Fruit fly (Drosophila melanogaster): Measurements from ENCODE around the gene Prx2.

Gene Prx2

DNA sequence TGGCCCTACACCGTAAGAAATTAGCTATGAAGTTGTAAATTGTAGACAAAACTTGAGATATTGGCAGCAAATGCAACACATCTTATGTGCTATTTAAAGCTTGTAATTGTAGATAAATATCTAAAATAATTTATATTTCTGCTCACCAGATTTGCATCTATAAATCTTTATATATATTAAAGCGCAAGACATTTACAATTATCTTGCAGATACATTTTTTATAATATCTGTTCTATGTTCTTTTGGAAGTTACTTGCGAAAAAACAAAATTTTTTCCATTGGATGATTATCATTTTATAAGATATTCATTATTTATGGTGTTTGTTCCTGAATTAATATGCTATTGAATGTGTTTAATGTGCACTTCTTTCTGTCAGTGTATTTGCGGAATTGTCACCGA, 15.3 kb upstream of the Prx2 start (continued):
- peak; percentile 7 for TF ChIP-seq CG31627 (GFP tag; optimal IDR thresholded peaks at IDR 0.05)
- peak; percentile 51 for TF ChIP-seq CG10631 (GFP tag; optimal IDR thresholded peaks at IDR 0.05)
- TF ChIP-seq CG6276 (GFP tag; optimal IDR thresholded peaks at IDR 0.05), result peak; percentile 33
- peak; percentile 54 for TF ChIP-seq CG3032 (tag; optimal IDR thresholded peaks at IDR 0.05)
- peak; percentile 16 for TF ChIP-seq Eip75B (GFP tag; optimal IDR thresholded peaks at IDR 0.05)
- peak; percentile 15 for TF ChIP-seq spab (GFP tag; optimal IDR thresholded peaks at IDR 0.05)
- TF ChIP-seq esn (GFP tag; optimal IDR thresholded peaks at IDR 0.05), result peak; percentile 14
- peak; percentile 26 for TF ChIP-seq topi (GFP tag; optimal IDR thresholded peaks at IDR 0.05)
- peak; percentile 33 for TF ChIP-seq CG6808 (GFP tag; optimal IDR thresholded peaks at IDR 0.05)
- peak; percentile 39 for TF ChIP-seq Hr4 (GFP tag; optimal IDR thresholded peaks at IDR 0.05)
- TF ChIP-seq CG3919 (GFP tag; optimal IDR thresholded peaks at IDR 0.05), result no peak
- 0 out of 3 replicates have a peak, but pooled peaks have one; percentile 18 for TF ChIP-seq CG6163 (GFP tag; IDR thresholded peaks at IDR 0.05)
- TF ChIP-seq ss (GFP tag; optimal IDR thresholded peaks at IDR 0.05), result no peak
- TF ChIP-seq lz (GFP tag; optimal IDR thresholded peaks at IDR 0.05), result peak; percentile 11
- TF ChIP-seq Eip78C (GFP tag), result peak; percentile 86
- no peak for TF ChIP-seq pdm3 (GFP tag; optimal IDR thresholded peaks at IDR 0.05)
- TF ChIP-seq dac (GFP tag; optimal IDR thresholded peaks at IDR 0.05), result no peak
- no peak for TF ChIP-seq dsx (GFP tag; optimal IDR thresholded peaks at IDR 0.05; ENCODE audit: poor library complexity, severe bottlenecking)
- TF ChIP-seq OdsH (GFP tag; optimal IDR thresholded peaks at IDR 0.05), result peak; percentile 39
- no peak for TF ChIP-seq CG11902 (GFP tag; optimal IDR thresholded peaks at IDR 0.05)
- TF ChIP-seq fkh (GFP tag; optimal IDR thresholded peaks at IDR 0.05), result no peak

DNA sequence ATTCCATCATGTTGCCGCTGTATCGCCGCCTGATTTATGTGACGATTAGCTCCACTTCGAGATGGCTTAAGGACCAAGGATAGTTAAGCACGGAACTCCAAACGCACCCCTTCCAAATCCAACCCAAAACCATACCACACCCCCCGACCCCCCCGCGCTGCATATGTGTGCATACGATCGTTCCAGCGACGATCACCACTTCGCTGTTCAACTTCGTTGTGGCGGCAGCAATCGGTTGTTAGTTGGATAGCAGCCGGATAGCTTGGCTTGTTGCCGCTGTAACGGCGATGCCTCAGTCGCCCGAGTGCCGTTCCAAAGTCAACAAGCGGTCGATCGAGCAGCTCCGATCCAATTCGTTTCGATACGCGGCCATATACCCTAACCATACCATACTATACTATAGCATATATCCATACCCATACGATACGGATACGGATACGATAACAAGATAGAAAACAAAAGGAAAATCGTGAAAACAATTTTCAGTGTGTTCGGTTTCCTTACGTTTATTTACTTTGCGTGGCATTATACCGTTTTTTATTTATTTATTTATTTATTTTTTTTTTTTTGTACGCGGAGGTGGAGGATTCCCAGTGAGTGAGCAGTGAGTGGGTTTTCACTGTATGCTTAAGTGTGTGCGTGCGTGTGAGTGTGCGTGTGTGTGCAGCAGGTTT, 14.7 kb upstream of the Prx2 start:
- no peak for TF ChIP-seq CG10669 (GFP tag; optimal IDR thresholded peaks at IDR 0.05)
- TF ChIP-seq fkh (GFP tag; optimal IDR thresholded peaks at IDR 0.05), result peak; percentile 35
- no peak for TF ChIP-seq CG9139 (GFP tag; optimal IDR thresholded peaks at IDR 0.05)
- TF ChIP-seq Sox14 (GFP tag; optimal IDR thresholded peaks at IDR 0.05), result no peak
- 0 out of 3 replicates have a peak, but pooled peaks have one; percentile 18 for TF ChIP-seq eg (GFP tag; IDR thresholded peaks at IDR 0.05)
- peak; percentile 10 for TF ChIP-seq Hr4 (GFP tag; optimal IDR thresholded peaks at IDR 0.05)
- no peak for TF ChIP-seq CG4318 (GFP tag; optimal IDR thresholded peaks at IDR 0.05)
- peak; percentile 12 for TF ChIP-seq CG32006 (GFP tag; optimal IDR thresholded peaks at IDR 0.05)
- 0 out of 3 replicates have a peak, but pooled peaks have one; percentile 12 for TF ChIP-seq CG8119 (GFP tag; IDR thresholded peaks at IDR 0.05)
- TF ChIP-seq Eip78C (GFP tag), result peak; percentile 80
- TF ChIP-seq Lpt (GFP tag; optimal IDR thresholded peaks at IDR 0.05), result peak; percentile 10
- no peak for TF ChIP-seq spab (GFP tag; optimal IDR thresholded peaks at IDR 0.05)

DNA sequence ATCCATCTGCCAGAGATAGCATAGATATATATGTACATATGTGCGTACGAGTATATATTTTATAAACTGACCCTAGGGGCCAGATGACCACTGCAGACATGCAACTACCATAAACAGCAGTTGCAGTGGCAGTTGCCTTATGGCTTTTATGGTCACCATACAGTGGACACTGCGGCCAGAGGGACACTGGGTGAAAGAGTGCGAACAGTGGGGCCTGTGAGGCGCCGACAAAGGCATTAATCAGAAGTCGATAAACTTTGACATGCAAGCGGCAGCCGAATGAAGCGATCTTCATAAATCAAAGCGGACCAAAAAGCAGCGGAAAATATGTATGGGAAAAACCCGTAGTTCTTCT, 14.2 kb upstream of the Prx2 start:
- no peak for TF ChIP-seq CG31627 (GFP tag; optimal IDR thresholded peaks at IDR 0.05)
- peak; percentile 28 for TF ChIP-seq CG32006 (GFP tag; optimal IDR thresholded peaks at IDR 0.05)
- peak; percentile 51 for TF ChIP-seq svp (GFP tag)
- no peak for TF ChIP-seq pdm3 (GFP tag; optimal IDR thresholded peaks at IDR 0.05)
- peak; percentile 15; the same call in 1 of the 3 replicates for TF ChIP-seq CG8119 (GFP tag; IDR thresholded peaks at IDR 0.05)
- peak in 1 of 2 experiments; percentile 68 for TF ChIP-seq ss (GFP tag; optimal IDR thresholded peaks at IDR 0.05)

DNA sequence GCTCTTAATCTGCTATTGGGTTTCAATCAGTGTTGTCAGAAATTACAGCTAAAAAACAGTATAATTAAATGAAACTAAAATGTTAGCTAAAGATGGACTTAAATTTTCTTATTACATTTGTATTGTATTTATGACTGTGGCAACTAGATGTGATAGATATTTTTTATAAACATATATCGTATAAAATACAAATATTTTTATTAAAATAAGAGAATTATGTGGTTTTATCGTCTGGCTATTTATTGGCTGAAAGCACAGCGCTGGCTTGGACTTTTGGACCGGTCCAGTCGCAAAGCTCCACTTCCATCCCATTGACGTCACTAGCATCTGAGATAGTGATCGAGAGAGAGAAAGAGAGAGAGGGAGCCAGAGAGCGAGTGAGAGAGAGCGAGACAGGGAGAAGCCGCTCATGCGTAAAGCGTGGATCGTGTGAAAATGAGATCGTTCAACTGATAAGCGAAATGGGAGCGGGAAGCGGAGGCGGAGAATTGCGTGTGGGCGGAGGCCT, 10.2 kb upstream of the Prx2 start:
- peak; percentile 71 to 77 for TF ChIP-seq salr (GFP tag; optimal IDR thresholded peaks at IDR 0.05)
- peak; percentile 49 for TF ChIP-seq Sox14 (GFP tag; optimal IDR thresholded peaks at IDR 0.05)
- TF ChIP-seq CG6163 (GFP tag; IDR thresholded peaks at IDR 0.05), result peak; percentile 72; the same call in 2 of the 3 replicates
- TF ChIP-seq CG16779 (tag; optimal IDR thresholded peaks at IDR 0.05), result peak; percentile 92
- TF ChIP-seq CG10631 (GFP tag; optimal IDR thresholded peaks at IDR 0.05), result peak; percentile 19
- peak; percentile 72 for TF ChIP-seq CG8632 (GFP tag; optimal IDR thresholded peaks at IDR 0.05)
- TF ChIP-seq CG11294 (GFP tag; IDR thresholded peaks at IDR 0.05), result no peak
- peak; percentile 99 for TF ChIP-seq ss (GFP tag; optimal IDR thresholded peaks at IDR 0.05)
- TF ChIP-seq vri (GFP tag; optimal IDR thresholded peaks at IDR 0.05), result peak; percentile 47
- no peak for TF ChIP-seq CG31627 (GFP tag; optimal IDR thresholded peaks at IDR 0.05)
- TF ChIP-seq Met (GFP tag; optimal IDR thresholded peaks at IDR 0.05), result peak; percentile 67
- TF ChIP-seq fkh (GFP tag; optimal IDR thresholded peaks at IDR 0.05), result no peak
- TF ChIP-seq Blimp-1 (GFP tag; optimal IDR thresholded peaks at IDR 0.05), result peak; percentile 75
- TF ChIP-seq topi (GFP tag; optimal IDR thresholded peaks at IDR 0.05), result peak; percentile 65
- peak; percentile 89 for TF ChIP-seq Ets96B (tag; optimal IDR thresholded peaks at IDR 0.05)
- TF ChIP-seq Eip75B (GFP tag; optimal IDR thresholded peaks at IDR 0.05), result peak; percentile 18
- peak; percentile 37 for TF ChIP-seq Hr4 (GFP tag; optimal IDR thresholded peaks at IDR 0.05)
- peak; percentile 62 for TF ChIP-seq Lpt (GFP tag; optimal IDR thresholded peaks at IDR 0.05)
- peak; percentile 27 for TF ChIP-seq cyc (GFP tag; optimal IDR thresholded peaks at IDR 0.05)
- peak; percentile 68 for TF ChIP-seq CG3919 (GFP tag; optimal IDR thresholded peaks at IDR 0.05)
- peak; percentile 81 for TF ChIP-seq CG15336 (GFP tag; IDR thresholded peaks at IDR 0.05)
- TF ChIP-seq acj6 (GFP tag; optimal IDR thresholded peaks at IDR 0.05), result peak; percentile 57
- peak; percentile 87 for TF ChIP-seq spab (GFP tag; optimal IDR thresholded peaks at IDR 0.05)
- peak; percentile 21 for TF ChIP-seq fd59A (GFP tag; optimal IDR thresholded peaks at IDR 0.05)
